Worm (Caenorhabditis elegans) whole organism, L4/young adult: ENCODE results near the gene Y69A2AR.16.

ENCODE experiments used
- W03F9.2 ChIP-seq: fragments of 150-350 bp; optimal IDR thresholded peaks from 2 replicates; lab custom pipeline; 2014; ENCODE audit warnings: missing biosample characterization, missing genetic modification characterization
- dao-5 ChIP-seq: sonication (generic microtip); optimal IDR thresholded peaks from 2 replicates; lab custom pipeline; 2016; ENCODE audit warnings: missing genotype, missing genetic modification characterization, moderate library complexity, missing compliant biosample characterization
- him-1 ChIP-seq: sonication (generic microtip); optimal IDR thresholded peaks from 2 replicates; lab custom pipeline; 2016; ENCODE audit warnings: missing genotype, missing genetic modification reagents, missing genetic modification characterization, missing compliant biosample characterization

DNA sequence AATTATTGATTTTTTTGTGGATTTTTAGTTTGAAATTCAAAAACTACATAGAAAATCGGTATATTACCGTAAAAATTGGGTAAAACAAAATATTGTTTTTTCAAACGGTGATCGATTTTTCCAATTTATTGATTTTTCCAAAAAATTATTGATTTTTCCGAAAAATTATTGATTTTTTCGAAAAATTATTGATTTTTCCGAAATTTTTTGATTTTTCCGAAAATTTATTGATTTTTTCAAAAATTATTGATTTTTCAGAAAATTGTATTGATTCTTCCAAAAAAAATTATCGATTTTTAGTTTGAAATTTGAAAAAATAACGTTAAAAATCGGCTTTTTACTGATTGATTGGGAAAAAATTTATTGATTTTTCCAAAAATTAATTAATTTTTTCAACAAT lies 51.2 kb downstream of the Y69A2AR.16 start:
- TF ChIP-seq dao-5 (tag; lab: Kevin White, UChicago), result no peak
- TF ChIP-seq him-1 (tag; lab: Kevin White, UChicago), result no peak
- no peak for TF ChIP-seq W03F9.2 (tag; lab: Kevin White, UChicago)
